Worm (Caenorhabditis elegans) whole organism, mixed stage, embryonic: ENCODE measurements around the gene srw-113.

ENCODE experiments used
- M03D4.4 ChIP-seq: sonication (generic microtip); optimal IDR thresholded peaks from 2 replicates; lab custom pipeline; 2017; ENCODE audit warnings: mild to moderate bottlenecking, missing genetic modification characterization, missing compliant biosample characterization
- bed-3 ChIP-seq: fragments of 200-800 bp; sonication (Bioruptor generic); optimal IDR thresholded peaks from 3 replicates; lab custom pipeline; 2018; ENCODE audit warnings: mild to moderate bottlenecking, missing genetic modification characterization, moderate library complexity, missing compliant biosample characterization
- blmp-1 ChIP-seq: fragments of 150-350 bp; optimal IDR thresholded peaks from 2 replicates; lab custom pipeline; 2014; ENCODE audit warnings: missing biosample characterization, missing genetic modification characterization
- ceh-39 ChIP-seq: fragments of 150-350 bp; optimal IDR thresholded peaks from 2 replicates; lab custom pipeline; 2014; ENCODE audit warnings: missing biosample characterization, missing genetic modification characterization
- ceh-43 ChIP-seq: fragments of 200-800 bp; sonication (Bioruptor generic); optimal IDR thresholded peaks from 2 replicates; lab custom pipeline; 2018; ENCODE audit warnings: mild to moderate bottlenecking, missing genetic modification characterization, moderate library complexity, missing compliant biosample characterization
- ceh-83 ChIP-seq: fragments of 200-800 bp; sonication (Bioruptor generic); optimal IDR thresholded peaks from 2 replicates; lab custom pipeline; 2018; ENCODE audit warnings: mild to moderate bottlenecking, missing genetic modification characterization, missing compliant biosample characterization
- ces-1 ChIP-seq: fragments of 150-350 bp; optimal IDR thresholded peaks from 2 replicates; lab custom pipeline; 2014; ENCODE audit warnings: missing biosample characterization, missing genetic modification reagents, missing genetic modification characterization
- cnd-1 ChIP-seq: fragments of 200-800 bp; sonication (Bioruptor generic); optimal IDR thresholded peaks from 2 replicates; lab custom pipeline; 2018; ENCODE audit warnings: mild to moderate bottlenecking, missing genetic modification characterization, missing compliant biosample characterization
- drap-1 ChIP-seq: fragments of 200-800 bp; sonication (Bioruptor generic); optimal IDR thresholded peaks from 3 replicates; lab custom pipeline; 2018; ENCODE audit warnings: mild to moderate bottlenecking, missing genetic modification characterization, missing compliant biosample characterization
- elt-1 ChIP-seq: sonication (generic microtip); optimal IDR thresholded peaks from 2 replicates; lab custom pipeline; 2017; ENCODE audit warnings: missing genetic modification characterization, mild to moderate bottlenecking, missing compliant biosample characterization, antibody characterized with exemption, moderate library complexity, borderline replicate concordance; ENCODE audit not compliant: insufficient read depth
- elt-3 ChIP-seq: fragments of 150-350 bp; optimal IDR thresholded peaks from 2 replicates; lab custom pipeline; 2014; ENCODE audit warnings: missing biosample characterization, missing genetic modification characterization
- flh-1 ChIP-seq: fragments of 200-800 bp; sonication (Bioruptor generic); optimal IDR thresholded peaks from 2 replicates; lab custom pipeline; 2018; ENCODE audit warnings: mild to moderate bottlenecking, missing genetic modification characterization, moderate library complexity, missing compliant biosample characterization
- ham-2 ChIP-seq: fragments of 200-800 bp; sonication (Bioruptor generic); optimal IDR thresholded peaks from 2 replicates; lab custom pipeline; 2018; ENCODE audit warnings: mild to moderate bottlenecking, missing genetic modification characterization, missing compliant biosample characterization
- lin-13 ChIP-seq: fragments of 150-350 bp; optimal IDR thresholded peaks from 2 replicates; lab custom pipeline; 2014; ENCODE audit warnings: missing biosample characterization, missing genetic modification characterization
- lin-32 ChIP-seq: fragments of 200-800 bp; sonication (Bioruptor generic); optimal IDR thresholded peaks from 2 replicates; lab custom pipeline; 2018; ENCODE audit warnings: mild to moderate bottlenecking, missing genetic modification characterization, missing compliant biosample characterization
- lsy-2 ChIP-seq: fragments of 150-350 bp; optimal IDR thresholded peaks from 2 replicates; lab custom pipeline; 2014; ENCODE audit warnings: missing biosample characterization, missing genetic modification characterization
- mab-5 ChIP-seq: fragments of 150-350 bp; optimal IDR thresholded peaks from 2 replicates; lab custom pipeline; 2014; ENCODE audit warnings: missing biosample characterization, missing genetic modification characterization
- mls-2 ChIP-seq: sonication (generic microtip); optimal IDR thresholded peaks from 2 replicates; lab custom pipeline; 2016; ENCODE audit warnings: mild to moderate bottlenecking, missing genetic modification characterization, moderate library complexity, missing compliant biosample characterization
- nhr-12 ChIP-seq: fragments of 150-350 bp; optimal IDR thresholded peaks from 2 replicates; lab custom pipeline; 2014; ENCODE audit warnings: missing biosample characterization, missing genetic modification characterization
- nhr-2 ChIP-seq: fragments of 150-350 bp; optimal IDR thresholded peaks from 2 replicates; lab custom pipeline; 2014; ENCODE audit warnings: missing biosample characterization, missing genetic modification characterization
- nhr-237 ChIP-seq: fragments of 150-350 bp; optimal IDR thresholded peaks from 2 replicates; lab custom pipeline; 2014; ENCODE audit warnings: missing biosample characterization, missing genetic modification characterization
- nhr-28 ChIP-seq: fragments of 150-350 bp; optimal IDR thresholded peaks from 2 replicates; lab custom pipeline; 2014; ENCODE audit warnings: missing biosample characterization, missing genetic modification characterization
- nhr-76 ChIP-seq: sonication (generic microtip); optimal IDR thresholded peaks from 2 replicates; lab custom pipeline; 2017; ENCODE audit warnings: missing biosample characterization, missing genetic modification characterization
- sem-2 ChIP-seq: fragments of 200-800 bp; sonication (Bioruptor generic); optimal IDR thresholded peaks from 2 replicates; lab custom pipeline; 2018; ENCODE audit warnings: mild to moderate bottlenecking, missing genetic modification characterization, missing compliant biosample characterization
- snpc-4 ChIP-seq: fragments of 150-350 bp; optimal IDR thresholded peaks from 2 replicates; lab custom pipeline; 2014; ENCODE audit warnings: missing biosample characterization, missing genetic modification characterization
- sptf-1 ChIP-seq: sonication (generic microtip); optimal IDR thresholded peaks from 2 replicates; lab custom pipeline; 2017; ENCODE audit warnings: mild to moderate bottlenecking, missing genetic modification characterization, moderate library complexity, missing compliant biosample characterization
- tbx-8 ChIP-seq: fragments of 200-800 bp; sonication (Bioruptor generic); optimal IDR thresholded peaks from 2 replicates; lab custom pipeline; 2018; ENCODE audit warnings: mild to moderate bottlenecking, missing genetic modification characterization, moderate library complexity, missing compliant biosample characterization
- unc-120 ChIP-seq: sonication (generic microtip); optimal IDR thresholded peaks from 2 replicates; lab custom pipeline; 2017; ENCODE audit warnings: missing genetic modification characterization, missing compliant biosample characterization; ENCODE audit not compliant: poor library complexity, severe bottlenecking
- unc-39 ChIP-seq: fragments of 150-350 bp; optimal IDR thresholded peaks from 2 replicates; lab custom pipeline; 2014; ENCODE audit warnings: missing biosample characterization, missing genetic modification characterization
- unc-62 ChIP-seq: fragments of 150-350 bp; optimal IDR thresholded peaks from 2 replicates; lab custom pipeline; 2014; ENCODE audit warnings: missing biosample characterization, missing genetic modification reagents, missing genetic modification characterization
- zip-8 ChIP-seq: fragments of 150-350 bp; optimal IDR thresholded peaks from 2 replicates; lab custom pipeline; 2014; ENCODE audit warnings: missing biosample characterization, missing genetic modification characterization
- ztf-11 ChIP-seq: fragments of 150-350 bp; optimal IDR thresholded peaks from 2 replicates; lab custom pipeline; 2014; ENCODE audit warnings: missing biosample characterization, missing genetic modification characterization

Gene srw-113

DNA sequence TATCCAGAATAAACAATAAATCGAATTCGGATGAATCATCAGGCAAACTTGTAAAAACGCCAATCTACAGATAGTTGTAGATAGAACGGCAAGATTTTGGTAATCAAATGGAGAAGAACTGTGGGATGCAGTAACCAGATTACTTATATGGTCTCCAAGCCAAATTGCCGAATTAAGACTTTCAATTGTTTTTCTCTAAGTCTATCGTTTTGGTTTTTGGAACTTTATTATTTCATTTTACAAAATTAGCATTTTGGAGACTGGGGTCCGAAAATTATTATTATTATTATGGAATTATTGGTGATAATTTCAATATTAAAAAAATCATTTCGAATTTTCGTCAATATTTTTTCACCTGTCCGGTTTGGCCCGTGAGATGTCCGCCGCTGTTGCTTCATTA, 6.4 kb downstream of the srw-113 start, which contains the start of gene clec-228:
TSS of gene clec-228 (minus strand) at position 101 of the 400 bp plus-strand sequence.
- no peak for TF ChIP-seq sptf-1 (tag; lab: Kevin White, UChicago)
- no peak for TF ChIP-seq snpc-4 (tag; lab: Kevin White, UChicago)
- TF ChIP-seq tbx-8 (GFP tag; lab: Kevin White, UChicago): no peak
- no peak for TF ChIP-seq ham-2 (GFP tag; lab: Kevin White, UChicago)
- TF ChIP-seq ces-1 (GFP tag; lab: Kevin White, UChicago): no peak
- no peak for TF ChIP-seq mls-2 (tag; lab: Kevin White, UChicago)
- TF ChIP-seq unc-39: no peak

DNA sequence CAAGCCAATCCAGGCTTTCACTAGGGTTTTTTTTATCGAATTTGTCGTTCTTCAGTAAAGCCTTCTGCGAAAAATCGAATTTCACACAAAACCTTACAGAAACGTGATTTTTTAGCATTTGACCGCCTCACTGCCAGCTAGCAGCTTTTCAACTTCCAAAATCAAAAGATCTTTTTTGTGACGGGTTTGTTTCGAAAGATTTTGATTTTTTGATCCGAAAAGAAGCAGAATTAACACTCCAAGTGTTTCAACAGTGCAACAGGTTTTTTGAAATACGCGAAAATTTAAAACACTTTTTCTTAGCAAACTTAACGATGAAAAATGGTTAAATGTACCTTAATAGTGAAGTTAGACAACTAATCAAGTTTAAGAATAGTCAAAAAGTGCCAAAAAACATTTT, 8.5 kb downstream of the srw-113 start, which contains the start of gene clec-229:
TSS of gene clec-229 (minus strand) at position 101 of the 400 bp plus-strand sequence.
- TF ChIP-seq unc-120 (tag; lab: Kevin White, UChicago) (no peak), lin-32 (no peak), ces-1 (GFP tag; lab: Kevin White, UChicago) (no peak), mls-2 (tag; lab: Kevin White, UChicago) (no peak), ceh-43 (GFP tag; lab: Kevin White, UChicago) (no peak), lsy-2 (tag; lab: Kevin White, UChicago) (no peak), sptf-1 (tag; lab: Kevin White, UChicago) (no peak)
- TF ChIP-seq, all 35 proteins: peak for 0

DNA sequence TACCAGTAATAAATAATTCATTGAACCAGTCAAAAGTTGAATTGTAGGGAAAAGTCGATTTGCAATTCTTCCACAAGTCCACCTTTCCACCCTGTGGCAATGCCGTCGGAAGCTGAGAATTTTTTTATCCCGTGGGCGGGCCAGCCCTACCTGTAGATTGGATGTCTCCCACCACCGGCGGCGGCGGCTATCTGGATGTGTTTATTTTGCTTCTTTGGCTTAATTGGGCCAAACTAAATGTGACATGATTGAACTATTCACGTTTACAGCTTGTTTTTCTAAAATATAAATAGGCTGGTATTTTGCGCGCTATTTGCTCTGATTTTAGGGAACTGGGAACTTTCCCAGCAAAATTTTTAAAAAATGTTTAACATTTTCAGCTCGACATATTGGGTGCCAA, 11.5 kb downstream of the srw-113 start, which contains the start of gene wrt-8:
TSS of gene wrt-8 (minus strand) at position 101 of the 400 bp plus-strand sequence.
- TF ChIP-seq sem-2 (GFP tag; lab: Kevin White, UChicago) (no peak), M03D4.4 (no peak), lin-32 (no peak), drap-1 (no peak), zip-8 (tag; lab: Kevin White, UChicago) (no peak)

DNA sequence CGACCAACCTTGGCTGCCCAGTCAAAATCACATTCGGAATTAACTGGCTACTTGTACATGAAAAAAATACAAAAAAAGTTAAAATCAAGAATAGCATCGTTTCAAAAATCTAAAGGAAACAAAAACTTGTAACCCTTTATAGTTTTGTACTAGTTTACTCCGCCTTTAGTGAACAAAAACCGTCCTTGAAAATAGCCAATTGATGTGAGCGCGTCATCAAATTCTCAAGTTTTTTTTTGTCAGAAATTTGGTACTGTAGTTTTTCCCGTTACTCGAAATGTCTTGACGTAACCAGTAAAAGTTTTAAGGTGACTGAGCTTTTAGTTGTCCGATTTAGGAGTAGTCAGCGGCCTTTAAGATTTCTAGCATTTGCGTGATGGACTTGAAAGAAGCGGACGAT, 14.3 kb downstream of the srw-113 start, which contains the start of gene C29F3.3:
TSS of gene C29F3.3 (minus strand) at position 101 of the 400 bp plus-strand sequence.
- TF ChIP-seq lsy-2 (tag; lab: Kevin White, UChicago): no peak
- TF ChIP-seq, all 35 proteins: peak for 0

DNA sequence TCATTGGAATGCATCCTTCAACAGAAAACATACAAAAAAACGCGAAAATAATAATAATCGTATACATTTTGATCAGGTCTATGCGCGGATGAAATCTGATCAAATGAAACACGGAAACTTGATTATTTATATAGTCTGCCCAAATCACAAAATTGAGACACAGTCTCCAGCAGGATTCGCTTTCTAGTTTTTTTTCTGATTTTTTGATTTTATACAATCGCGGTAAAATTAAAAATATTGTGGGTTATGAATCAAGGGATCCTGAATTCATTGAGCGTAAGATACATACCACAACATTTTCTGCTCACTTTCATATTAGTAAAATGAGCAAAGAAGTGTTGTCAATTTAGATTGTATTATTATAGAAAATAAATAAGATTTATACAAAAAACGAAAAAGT, 16.1 kb downstream of the srw-113 start, which contains the start of gene clec-230:
TSS of gene clec-230 (minus strand) at position 101 of the 400 bp plus-strand sequence.
- TF ChIP-seq unc-120 (tag; lab: Kevin White, UChicago) (no peak), ztf-11 (no peak), ceh-83 (no peak), lin-32 (no peak), lsy-2 (tag; lab: Kevin White, UChicago) (no peak), unc-62 (GFP tag; lab: Kevin White, UChicago) (no peak), lin-13 (tag; lab: Kevin White, UChicago) (no peak), cnd-1 (no peak), snpc-4 (tag; lab: Kevin White, UChicago) (no peak), unc-39 (no peak), mls-2 (tag; lab: Kevin White, UChicago) (no peak), flh-1 (GFP tag; lab: Kevin White, UChicago) (no peak), elt-3 (tag; lab: Kevin White, UChicago) (no peak), elt-1 (tag; lab: Kevin White, UChicago) (no peak), nhr-237 (no peak), nhr-2 (tag; lab: Kevin White, UChicago) (no peak), sem-2 (GFP tag; lab: Kevin White, UChicago) (no peak), nhr-28 (tag; lab: Kevin White, UChicago) (no peak)

DNA sequence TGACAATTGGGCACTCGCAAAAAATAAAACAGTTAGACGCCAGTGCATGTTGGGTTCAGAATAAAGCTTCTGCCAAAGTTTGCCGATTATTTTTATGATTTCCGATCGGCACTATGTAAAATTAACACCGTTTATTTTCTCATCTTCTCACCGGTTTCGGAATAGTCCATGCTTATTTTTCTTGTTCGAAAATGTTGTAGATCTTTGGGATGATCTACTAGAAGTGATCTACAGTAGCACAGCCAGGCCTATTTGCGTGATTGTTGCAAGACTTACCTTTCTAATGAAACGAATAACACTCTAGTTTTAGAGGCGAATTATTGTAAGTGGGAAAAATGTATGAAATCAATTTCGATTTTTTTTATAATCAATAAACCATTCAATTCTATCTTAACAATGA, 17.7 kb downstream of the srw-113 start, which contains the start of gene clec-231:
TSS of gene clec-231 (minus strand) at position 101 of the 400 bp plus-strand sequence.
- TF ChIP-seq ceh-39 (tag; lab: Kevin White, UChicago): no peak
- TF ChIP-seq unc-120 (tag; lab: Kevin White, UChicago): no peak
- no peak for TF ChIP-seq lsy-2 (tag; lab: Kevin White, UChicago)
- TF ChIP-seq cnd-1: no peak
- no peak for TF ChIP-seq nhr-76 (tag; lab: Kevin White, UChicago)
- no peak for TF ChIP-seq elt-1 (tag; lab: Kevin White, UChicago)
- no peak for TF ChIP-seq mab-5
- TF ChIP-seq snpc-4 (tag; lab: Kevin White, UChicago): no peak
- no peak for TF ChIP-seq nhr-2 (tag; lab: Kevin White, UChicago)
- TF ChIP-seq nhr-237: no peak
- TF ChIP-seq sptf-1 (tag; lab: Kevin White, UChicago): no peak
- no peak for TF ChIP-seq sem-2 (GFP tag; lab: Kevin White, UChicago)
- no peak for TF ChIP-seq bed-3 (GFP tag; lab: Kevin White, UChicago)
- TF ChIP-seq blmp-1: no peak
- TF ChIP-seq unc-62 (GFP tag; lab: Kevin White, UChicago): no peak
- TF ChIP-seq nhr-12: no peak
